Fruit fly (Drosophila melanogaster): Measurements from ENCODE around the gene Frl.
A peak's percentile ranks its signal among the peaks of the same experiment; 100 is the strongest.

The Frl gene

dm6 chr3L:14064065-14064414 lies 11.0 kb downstream of the Frl start (continued):
- TF ChIP-seq sqz (GFP tag; optimal IDR thresholded peaks at IDR 0.05) (peak; percentile 45), CG13424 (tag; optimal IDR thresholded peaks at IDR 0.05) (no peak), CG5180 (GFP tag; optimal IDR thresholded peaks at IDR 0.05) (peak; percentile 63), gcm (GFP tag; optimal IDR thresholded peaks at IDR 0.05) (no peak), pho (GFP tag; optimal IDR thresholded peaks at IDR 0.05) (no peak), gro (GFP tag; optimal IDR thresholded peaks at IDR 0.05) (no peak), so (GFP tag; IDR thresholded peaks at IDR 0.05) (0 out of 3 replicates have a peak, but pooled peaks have one; percentile 8), Hr78 (GFP tag; optimal IDR thresholded peaks at IDR 0.05) (no peak), chinmo (GFP tag; IDR thresholded peaks at IDR 0.05; ENCODE audit: partially characterized antibody) (peak; percentile 69; the same call in 2 of the 4 replicates), cg (GFP tag; optimal IDR thresholded peaks at IDR 0.05) (peak; percentile 59), Hr51 (GFP tag; optimal IDR thresholded peaks at IDR 0.05) (no peak), sd (tag; optimal IDR thresholded peaks at IDR 0.05) (peak; percentile 67), CG9876 (GFP tag; optimal IDR thresholded peaks at IDR 0.05) (no peak)

DNA sequence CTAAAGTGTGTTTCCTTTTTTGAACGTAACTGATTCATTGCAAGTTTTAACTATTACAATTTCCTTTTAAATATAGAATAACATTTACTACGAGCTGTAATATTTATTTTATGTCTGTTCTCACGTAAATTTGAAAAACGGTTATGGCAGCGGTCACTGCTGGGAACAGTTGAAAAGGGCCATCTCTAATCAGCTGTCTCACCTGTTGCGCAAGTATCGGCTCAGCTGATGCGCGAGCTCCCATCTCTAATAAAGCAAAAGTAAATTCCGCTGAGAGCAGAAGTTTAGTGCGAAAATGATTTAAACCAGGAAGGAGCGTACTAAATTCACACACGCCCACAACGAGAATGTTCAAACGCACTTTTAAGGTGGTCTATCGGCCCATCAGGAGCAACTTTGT lies 18.6 kb downstream of the Frl start, which contains the start of gene Pex1:
TSS of gene Pex1 (plus strand) at position 272 of the 400 bp plus-strand sequence.
- TF ChIP-seq ken (GFP tag; IDR thresholded peaks at IDR 0.05) (peak; percentile 47; the same call in 1 of the 3 replicates), Dref (GFP tag; IDR thresholded peaks at IDR 0.05) (peak; percentile 41), CG10147 (GFP tag; optimal IDR thresholded peaks at IDR 0.05) (no peak), CG2712 (tag; optimal IDR thresholded peaks at IDR 0.05) (peak; percentile 35), CG16813 (GFP tag; IDR thresholded peaks at IDR 0.05; ENCODE audit: partially characterized antibody) (peak; percentile 81), lilli (GFP tag; optimal IDR thresholded peaks at IDR 0.05) (peak; percentile 21), Ssrp (tag; optimal IDR thresholded peaks at IDR 0.05) (no peak), Doc2 (GFP tag; IDR thresholded peaks at IDR 0.05) (no peak), CG10267 (tag; optimal IDR thresholded peaks at IDR 0.05) (peak; percentile 50), stwl (tag; optimal IDR thresholded peaks at IDR 0.05) (peak; percentile 72), HLH4C (GFP tag; IDR thresholded peaks at IDR 0.05; ENCODE audit: partially characterized antibody) (peak; percentile 74; the same call in 2 of the 3 replicates), CG9797 (GFP tag; optimal IDR thresholded peaks at IDR 0.05) (peak; percentile 22), sens-2 (GFP tag; IDR thresholded peaks at IDR 0.05) (no peak), MESR4 (GFP tag; optimal IDR thresholded peaks at IDR 0.05) (peak; percentile 43), Dp (GFP tag; optimal IDR thresholded peaks at IDR 0.05) (peak; percentile 61), Max (GFP tag; optimal IDR thresholded peaks at IDR 0.05) (peak; percentile 42), scrt (GFP tag; optimal IDR thresholded peaks at IDR 0.05) (peak; percentile 99), CG34224 (GFP tag; IDR thresholded peaks at IDR 0.05; ENCODE audit: partially characterized antibody) (peak; percentile 94), CG5953 (GFP tag; IDR thresholded peaks at IDR 0.05) (no peak), CG9727 (GFP tag; optimal IDR thresholded peaks at IDR 0.05) (peak; percentile 20), CG4328 (GFP tag; optimal IDR thresholded peaks at IDR 0.05) (no peak), Six4 (GFP tag; optimal IDR thresholded peaks at IDR 0.05) (peak; percentile 10), knrl (GFP tag; IDR thresholded peaks at IDR 0.05; ENCODE audit: partially characterized antibody) (peak; percentile 78), Optix (GFP tag; IDR thresholded peaks at IDR 0.05) (no peak), CG11456 (GFP tag; IDR thresholded peaks at IDR 0.05) (0 out of 3 replicates have a peak, but pooled peaks have one; percentile 60), CG12391 (tag; optimal IDR thresholded peaks at IDR 0.05) (peak; percentile 30), CG14710 (tag; optimal IDR thresholded peaks at IDR 0.05) (peak; percentile 40), Ptx1 (GFP tag; IDR thresholded peaks at IDR 0.05) (0 out of 2 replicates have a peak, but pooled peaks have one; percentile 39), CG14441 (GFP tag; IDR thresholded peaks at IDR 0.05) (no peak), hb (GFP tag; IDR thresholded peaks at IDR 0.05; ENCODE audit: partially characterized antibody) (no peak; the same call in 2 of the 3 replicates), Dll (GFP tag; IDR thresholded peaks at IDR 0.05; ENCODE audit: partially characterized antibody) (peak; percentile 86), crc (GFP tag; optimal IDR thresholded peaks at IDR 0.05) (no peak), Med (GFP tag) (peak; percentile 89), zf30C (GFP tag; optimal IDR thresholded peaks at IDR 0.05) (no peak), crp (GFP tag; optimal IDR thresholded peaks at IDR 0.05) (peak; percentile 98 to 99)
